Fruit fly (Drosophila melanogaster) Kc167 (cell line): ENCODE measurements around the gene ea.

Experiments
- Myc ChIP-seq: fragments of >200 bp; optimal IDR thresholded peaks from 2 replicates; lab custom pipeline; 2017; ENCODE audit warnings: missing external identifiers
- Sin3A ChIP-seq: fragments of >200 bp; optimal IDR thresholded peaks from 2 replicates; lab custom pipeline; 2018; ENCODE audit warnings: missing external identifiers
- h ChIP-seq: fragments of >200 bp; optimal IDR thresholded peaks from 3 replicates; lab custom pipeline; 2018; ENCODE audit warnings: missing external identifiers
- insv ChIP-seq: fragments of >200 bp; optimal IDR thresholded peaks from 3 replicates; lab custom pipeline; 2018; ENCODE audit warnings: missing external identifiers
- ttk ChIP-seq: sonication (Bioruptor generic); optimal IDR thresholded peaks from 2 replicates; lab custom pipeline; 2017; ENCODE audit warnings: missing external identifiers

- TF ChIP-seq Myc (no peak), h (lab: Kevin White, UChicago) (no peak), ttk (lab: Kevin White, UChicago) (no peak), insv (lab: Kevin White, UChicago) (no peak), Sin3A (lab: Kevin White, UChicago) (no peak)
These were observed 25.5 kb downstream of the ea start for dm6 chr3R:15354019-15354418.
